Fruit fly (Drosophila melanogaster) Kc167 (cell line): ENCODE data around the gene dec.

ENCODE experiments used
- psq ChIP-seq: fragments of >200 bp; optimal IDR thresholded peaks from 2 replicates; lab custom pipeline; 2017; ENCODE audit warnings: missing external identifiers
- ttk ChIP-seq: sonication (Bioruptor generic); optimal IDR thresholded peaks from 2 replicates; lab custom pipeline; 2017; ENCODE audit warnings: missing external identifiers

DNA sequence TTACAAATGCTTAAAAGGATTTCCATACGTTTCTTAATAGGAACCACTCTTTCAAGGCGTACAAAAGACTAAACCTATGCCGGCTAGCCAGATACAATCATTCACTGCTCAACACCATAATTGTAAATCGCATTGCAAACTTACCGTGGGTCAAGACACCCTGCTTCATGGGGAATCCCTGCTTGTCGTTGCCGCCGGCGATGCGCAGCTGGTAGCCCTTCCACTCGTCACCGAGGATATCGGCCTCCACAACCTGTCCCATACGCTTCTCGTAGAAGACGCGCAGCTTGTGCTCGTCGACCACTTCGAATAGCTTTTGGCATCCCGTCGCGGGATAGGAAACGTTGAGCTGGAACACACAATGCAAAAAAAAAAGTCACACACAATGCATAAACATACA lies 27.6 kb upstream of the dec start:
- TF ChIP-seq psq (lab: Kevin White, UChicago) (no peak), ttk (lab: Kevin White, UChicago) (no peak)
